Worm (Caenorhabditis elegans): Measurements from ENCODE around the gene R10D12.8.

DNA sequence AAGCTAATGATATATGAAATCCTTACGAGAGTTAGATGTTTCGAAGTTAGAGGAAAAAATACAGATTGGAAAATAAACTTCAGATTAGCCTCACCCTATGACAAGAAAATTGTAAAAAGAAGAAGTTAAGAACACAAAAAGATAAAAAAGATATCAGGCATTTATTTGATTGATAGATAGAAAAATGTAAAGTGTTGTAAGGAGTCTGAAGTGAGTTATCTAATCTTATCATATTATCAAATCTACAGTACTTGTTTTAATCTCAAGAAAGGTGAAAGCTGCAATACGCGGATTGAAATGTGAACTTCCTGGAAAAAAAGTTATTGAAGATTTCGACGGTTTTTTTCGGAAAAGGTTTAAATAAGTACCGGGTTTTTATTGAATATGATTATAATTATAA lies 17.7 kb downstream of the R10D12.8 start:
- TF ChIP-seq fkh-10 (GFP tag; optimal IDR thresholded peaks at IDR 0.05) (no peak), rnt-1 (tag; optimal IDR thresholded peaks at IDR 0.05) (no peak), hlh-6 (tag; optimal IDR thresholded peaks at IDR 0.05) (no peak)
